Fruit fly (Drosophila melanogaster): Measurements from ENCODE around the gene Dsk.
A peak's percentile ranks its signal among the peaks of the same experiment; 100 is the strongest.

Gene Dsk

DNA sequence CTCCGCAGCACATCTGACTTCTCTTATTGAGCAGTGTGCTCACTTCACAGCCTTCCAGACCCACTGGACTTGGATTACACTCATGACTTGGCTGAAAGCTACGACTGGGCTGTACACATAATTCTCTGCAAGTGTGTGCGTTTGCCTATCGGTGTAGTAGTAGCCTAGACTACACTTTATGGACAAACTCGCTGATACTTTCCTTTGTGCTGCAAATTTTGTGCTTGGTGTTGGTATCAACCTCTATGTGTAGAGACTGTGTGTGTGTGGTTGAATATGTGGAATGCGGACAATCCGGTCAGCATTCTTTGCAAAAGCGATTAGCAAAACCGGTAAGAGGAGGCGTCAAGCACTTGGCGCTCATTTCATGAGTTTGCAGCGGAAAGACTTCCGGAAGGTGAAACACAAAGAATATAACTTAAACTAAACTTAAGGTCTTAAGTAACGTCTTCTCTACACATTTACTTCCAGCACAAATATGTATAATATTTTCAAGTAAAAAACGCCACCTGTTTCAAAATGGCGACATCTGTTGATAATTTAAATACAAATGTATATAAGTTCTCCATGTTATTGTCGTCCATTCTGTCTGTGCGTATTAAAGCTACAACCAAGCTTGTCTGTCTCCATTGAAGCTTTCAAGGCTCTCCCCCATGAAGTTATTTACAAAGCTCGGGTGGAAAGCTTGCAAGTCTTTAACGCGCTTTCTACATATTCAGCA lies 3.1 kb downstream of the Dsk start (continued):
- no peak for TF ChIP-seq topi (GFP tag; optimal IDR thresholded peaks at IDR 0.05)
- no peak for TF ChIP-seq pdm3 (GFP tag; optimal IDR thresholded peaks at IDR 0.05)
- no peak for TF ChIP-seq Sox15 (GFP tag; optimal IDR thresholded peaks at IDR 0.05)
- TF ChIP-seq Lpt (GFP tag; optimal IDR thresholded peaks at IDR 0.05), result peak; percentile 69
- TF ChIP-seq CG11902 (GFP tag; optimal IDR thresholded peaks at IDR 0.05), result no peak
- no peak for TF ChIP-seq CG10631 (GFP tag; optimal IDR thresholded peaks at IDR 0.05)
- TF ChIP-seq CG3919 (GFP tag; optimal IDR thresholded peaks at IDR 0.05), result no peak
- TF ChIP-seq salr (GFP tag; optimal IDR thresholded peaks at IDR 0.05), result peak in 1 of 2 experiments; percentile 15
- TF ChIP-seq vri (GFP tag; optimal IDR thresholded peaks at IDR 0.05), result no peak
- peak; percentile 11 for TF ChIP-seq CG6808 (GFP tag; optimal IDR thresholded peaks at IDR 0.05)
- peak; percentile 26 to 73 for TF ChIP-seq ss (GFP tag; optimal IDR thresholded peaks at IDR 0.05)
- no peak for TF ChIP-seq CG7368 (GFP tag; optimal IDR thresholded peaks at IDR 0.05)
- no peak for TF ChIP-seq CG11762 (GFP tag; optimal IDR thresholded peaks at IDR 0.05; ENCODE audit: insufficient read depth)
- peak; percentile 13 for TF ChIP-seq dsx (GFP tag; optimal IDR thresholded peaks at IDR 0.05; ENCODE audit: poor library complexity, severe bottlenecking)
- no peak for TF ChIP-seq CG8632 (GFP tag; optimal IDR thresholded peaks at IDR 0.05)
- no peak for TF ChIP-seq fd59A (GFP tag; optimal IDR thresholded peaks at IDR 0.05)
- no peak for TF ChIP-seq Ets96B (tag; optimal IDR thresholded peaks at IDR 0.05)
- no peak for TF ChIP-seq fd85E (GFP tag; optimal IDR thresholded peaks at IDR 0.05)

DNA sequence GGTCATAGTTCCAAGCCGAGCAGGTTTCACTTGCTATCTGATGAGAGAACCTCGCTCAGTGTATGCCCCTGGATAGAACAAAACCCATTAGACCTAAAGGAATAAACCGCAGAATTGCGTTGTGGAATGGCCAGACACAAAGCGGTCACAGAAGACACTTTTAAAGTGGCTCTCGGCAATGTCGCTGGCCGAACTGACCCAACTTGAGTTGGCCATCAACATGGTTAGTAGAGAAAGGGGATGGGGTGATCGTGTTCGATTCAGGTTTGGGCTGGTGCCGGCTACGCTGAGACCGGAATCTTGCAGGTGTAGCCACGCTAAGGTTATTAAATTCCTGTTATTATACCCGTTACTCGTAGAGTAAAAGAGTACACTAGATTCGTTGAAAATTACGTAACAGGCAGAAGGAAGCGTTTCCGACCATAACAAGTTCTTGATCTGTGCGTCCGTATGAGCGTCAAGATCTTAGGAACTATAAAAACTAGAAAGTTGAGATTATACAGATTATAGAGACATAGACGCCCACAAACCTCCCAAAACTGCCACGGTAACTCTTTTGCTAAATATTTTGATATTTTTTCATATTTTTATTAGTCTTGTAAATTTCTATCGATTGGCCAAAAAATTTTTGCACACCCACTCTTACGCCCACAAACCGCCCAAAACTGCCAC lies 9.4 kb downstream of the Dsk start:
- TF ChIP-seq ss (GFP tag; optimal IDR thresholded peaks at IDR 0.05) (peak in 1 of 2 experiments; percentile 45), Eip78C (GFP tag) (peak; percentile 66), Sox102F (GFP tag; optimal IDR thresholded peaks at IDR 0.05) (no peak), CG1621 (tag; optimal IDR thresholded peaks at IDR 0.05) (no peak), Hr39 (GFP tag; optimal IDR thresholded peaks at IDR 0.05) (no peak), Met (GFP tag; optimal IDR thresholded peaks at IDR 0.05) (no peak), achi (GFP tag; optimal IDR thresholded peaks at IDR 0.05) (no peak), Gug (GFP tag; IDR thresholded peaks at IDR 0.05) (no peak), acj6 (GFP tag; optimal IDR thresholded peaks at IDR 0.05) (no peak), Blimp-1 (GFP tag; optimal IDR thresholded peaks at IDR 0.05) (no peak), CG16779 (tag; optimal IDR thresholded peaks at IDR 0.05) (no peak), CG8632 (GFP tag; optimal IDR thresholded peaks at IDR 0.05) (no peak)

DNA sequence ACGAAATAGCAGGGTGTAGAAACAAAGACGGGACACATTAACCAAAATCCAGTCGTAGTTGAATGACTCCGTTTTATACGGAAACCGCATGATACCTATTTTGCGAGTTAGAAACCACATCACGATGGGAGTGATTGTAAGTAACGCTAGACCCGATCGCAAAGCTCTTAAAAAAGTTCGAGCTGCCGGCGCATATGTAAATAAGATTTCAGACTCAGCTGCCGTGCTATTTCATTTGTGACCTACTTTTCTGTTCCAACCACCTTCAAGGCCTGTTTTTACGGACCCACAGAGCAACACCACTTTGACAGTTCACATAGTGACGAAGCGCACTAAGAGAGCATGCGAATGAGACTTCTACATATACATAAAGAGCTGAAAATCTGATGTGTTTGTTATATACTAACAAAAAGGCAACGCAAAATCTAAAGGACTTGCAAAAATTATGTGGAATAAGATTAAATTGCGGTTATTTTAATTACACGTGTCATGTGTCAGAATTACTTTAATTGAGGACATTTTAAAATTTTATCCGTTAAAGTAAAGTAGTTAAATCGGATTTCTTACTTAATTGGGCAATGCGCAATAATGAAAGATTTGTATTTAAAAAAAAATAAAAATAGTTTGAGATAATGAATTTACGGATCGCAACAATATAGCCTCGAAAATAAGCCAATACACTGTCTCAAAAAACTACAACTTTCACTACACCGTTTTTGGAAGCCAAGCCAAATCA lies 11.1 kb downstream of the Dsk start:
- TF ChIP-seq dac (GFP tag; optimal IDR thresholded peaks at IDR 0.05), result no peak
- no peak for TF ChIP-seq CG3919 (GFP tag; optimal IDR thresholded peaks at IDR 0.05)
- TF ChIP-seq CG6854 (GFP tag; optimal IDR thresholded peaks at IDR 0.05), result no peak
- TF ChIP-seq Eip78C (GFP tag), result peak; percentile 54
- TF ChIP-seq eg (GFP tag; IDR thresholded peaks at IDR 0.05), result 0 out of 3 replicates have a peak, but pooled peaks have one; percentile 4
- no peak for TF ChIP-seq Lpt (GFP tag; optimal IDR thresholded peaks at IDR 0.05)
- TF ChIP-seq CG6276 (GFP tag; optimal IDR thresholded peaks at IDR 0.05), result no peak
- TF ChIP-seq CG6163 (GFP tag; IDR thresholded peaks at IDR 0.05), result no peak
- TF ChIP-seq Ets21C (GFP tag; optimal IDR thresholded peaks at IDR 0.05), result no peak
- no peak for TF ChIP-seq CG11902 (GFP tag; optimal IDR thresholded peaks at IDR 0.05)
- TF ChIP-seq fkh (GFP tag; optimal IDR thresholded peaks at IDR 0.05), result no peak
- no peak for TF ChIP-seq CG34406 (GFP tag; optimal IDR thresholded peaks at IDR 0.05)
- TF ChIP-seq achi (GFP tag; optimal IDR thresholded peaks at IDR 0.05), result no peak
- TF ChIP-seq salr (GFP tag; optimal IDR thresholded peaks at IDR 0.05), result peak in 1 of 2 experiments; percentile 19
- TF ChIP-seq CG4318 (GFP tag; optimal IDR thresholded peaks at IDR 0.05), result peak; percentile 48
- TF ChIP-seq topi (GFP tag; optimal IDR thresholded peaks at IDR 0.05), result no peak
- TF ChIP-seq Hr4 (GFP tag; optimal IDR thresholded peaks at IDR 0.05), result peak; percentile 18
- peak; percentile 66 for TF ChIP-seq CG32006 (GFP tag; optimal IDR thresholded peaks at IDR 0.05)
- TF ChIP-seq net (GFP tag; optimal IDR thresholded peaks at IDR 0.05), result no peak
- no peak for TF ChIP-seq CG7368 (GFP tag; optimal IDR thresholded peaks at IDR 0.05)
- TF ChIP-seq vri (GFP tag; optimal IDR thresholded peaks at IDR 0.05), result no peak

Measured in whole organism, prepupa.